Worm (Caenorhabditis elegans) whole organism, young adult: ENCODE data around the gene fmil-1.

Experiments used
- B0019.2 ChIP-seq: fragments of 200-800 bp; sonication (Bioruptor generic); conservative IDR thresholded peaks from 2 replicates; pipeline ENCODE4 v1.3.6; 2022; ENCODE audit warnings: missing genetic modification reagents, missing genetic modification characterization, missing compliant biosample characterization
- F33H1.4 ChIP-seq: fragments of 200-800 bp; sonication (Bioruptor generic); IDR thresholded peaks from 2 replicates; pipeline ENCODE4 v1.3.6; 2022; ENCODE audit warnings: missing genetic modification reagents, missing genetic modification characterization, missing compliant biosample characterization
- T26A5.8 ChIP-seq: sonication (generic microtip); optimal IDR thresholded peaks from 2 replicates; lab custom pipeline; 2016; ENCODE audit warnings: missing genetic modification characterization, missing compliant biosample characterization
- Y67H2A.10 ChIP-seq: fragments of 200-800 bp; sonication (Bioruptor generic); conservative IDR thresholded peaks from 2 replicates; pipeline ENCODE4 v1.3.6; 2022; ENCODE audit warnings: missing genetic modification reagents, missing genetic modification characterization, missing compliant biosample characterization
- akir-1 ChIP-seq: fragments of 200-800 bp; sonication (Bioruptor generic); optimal IDR thresholded peaks from 2 replicates; lab custom pipeline; 2018; ENCODE audit warnings: mild to moderate bottlenecking, missing genetic modification characterization, moderate library complexity, missing compliant biosample characterization
- bed-1 ChIP-seq: fragments of 200-800 bp; sonication (Bioruptor generic); IDR thresholded peaks from 2 replicates; pipeline ENCODE4 v1.3.6; 2022; ENCODE audit warnings: missing genetic modification reagents, missing genetic modification characterization, missing compliant biosample characterization
- gei-17 ChIP-seq: fragments of 200-800 bp; sonication (Bioruptor generic); optimal IDR thresholded peaks from 2 replicates; lab custom pipeline; 2018; ENCODE audit warnings: mild to moderate bottlenecking, missing genetic modification characterization, missing compliant biosample characterization
- hmg-1.2 ChIP-seq: fragments of 200-800 bp; sonication (Bioruptor generic); IDR thresholded peaks from 2 replicates; pipeline ENCODE4 v1.3.6; 2022; ENCODE audit warnings: missing genetic modification reagents, missing genetic modification characterization, missing compliant biosample characterization
- lin-40 ChIP-seq: sonication (generic microtip); optimal IDR thresholded peaks from 2 replicates; lab custom pipeline; 2016; ENCODE audit warnings: missing genetic modification characterization, mild to moderate bottlenecking, missing compliant biosample characterization, missing genotype, missing genetic modification reagents
- mes-4 ChIP-seq: sonication (generic microtip); optimal IDR thresholded peaks from 2 replicates; lab custom pipeline; 2016; ENCODE audit warnings: missing genotype, missing genetic modification characterization, missing compliant biosample characterization
- nhr-120 ChIP-seq: fragments of 200-800 bp; sonication (Bioruptor generic); IDR thresholded peaks from 2 replicates; pipeline ENCODE4 v1.3.6; 2022; ENCODE audit warnings: missing genetic modification characterization, missing compliant biosample characterization
- unc-62 ChIP-seq: fragments of 150-350 bp; optimal IDR thresholded peaks from 2 replicates; lab custom pipeline; 2014; ENCODE audit warnings: missing biosample characterization, missing genetic modification reagents, missing genetic modification characterization

ce11 chrIV:3610987-3611386 is 57.5 kb downstream of the fmil-1 start:
- TF ChIP-seq unc-62 (no peak), F33H1.4 (no peak), B0019.2 (GFP tag; lab: Robert Waterston, UW) (no peak), akir-1 (GFP tag; lab: Kevin White, UChicago) (no peak), lin-40 (no peak), gei-17 (GFP tag; lab: Kevin White, UChicago) (no peak), hmg-1.2 (GFP tag; lab: Robert Waterston, UW) (no peak), mes-4 (tag; lab: Kevin White, UChicago) (no peak), T26A5.8 (no peak), Y67H2A.10 (GFP tag; lab: Robert Waterston, UW) (no peak), bed-1 (no peak), nhr-120 (no peak)
